Fruit fly (Drosophila melanogaster) whole organism, wandering third instar larva: ENCODE results near the gene mldr.

Source experiments
- Abd-B ChIP-seq: fragments of >200 bp; optimal IDR thresholded peaks from 2 replicates; lab custom pipeline; 2017; ENCODE audit warnings: missing biosample characterization, missing genetic modification characterization
- Dif ChIP-seq: fragments of 200-275, 200-300 bp; sonication (Bioruptor generic); optimal IDR thresholded peaks from 2 replicates; lab custom pipeline; 2018; ENCODE audit warnings: missing biosample characterization, missing genetic modification characterization; ENCODE audit not compliant: partially characterized antibody
- Mio ChIP-seq: sonication (Bioruptor generic); optimal IDR thresholded peaks from 2 replicates; lab custom pipeline; 2016; ENCODE audit warnings: missing biosample characterization, missing genetic modification characterization
- OdsH ChIP-seq: fragments of 200-800 bp; sonication (Bioruptor generic); optimal IDR thresholded peaks from 2 replicates; lab custom pipeline; 2016; ENCODE audit warnings: missing biosample characterization, mild to moderate bottlenecking, missing genetic modification characterization
- Rel ChIP-seq, 2 experiments: fragments of 200-800 bp; sonication (Bioruptor generic) in 1 of 2; optimal IDR thresholded peaks; 2 replicates in 1 of 2; 3 replicates in 1 of 2; lab custom pipeline; 2016 to 2019; ENCODE audit warnings: mild to moderate bottlenecking in 2 of 2, missing biosample characterization in 2 of 2, missing genetic modification characterization in 2 of 2, moderate library complexity in 1 of 2
- Vsx2 ChIP-seq: fragments of 200-300, 225-300 bp; sonication (Bioruptor generic); optimal IDR thresholded peaks from 2 replicates; lab custom pipeline; 2018; ENCODE audit warnings: missing biosample characterization, missing genetic modification characterization; ENCODE audit not compliant: partially characterized antibody
- br ChIP-seq: fragments of 200-800 bp; sonication (Bioruptor generic); optimal IDR thresholded peaks from 2 replicates; lab custom pipeline; 2016; ENCODE audit warnings: missing biosample characterization, missing genetic modification characterization
- brk ChIP-seq: fragments of 200-800 bp; sonication (Bioruptor generic); optimal IDR thresholded peaks from 2 replicates; lab custom pipeline; 2016; ENCODE audit warnings: missing biosample characterization, mild to moderate bottlenecking, missing genetic modification characterization
- dmrt93B ChIP-seq: fragments of 200-800 bp; sonication (Bioruptor generic); optimal IDR thresholded peaks from 2 replicates; lab custom pipeline; 2018; ENCODE audit warnings: missing biosample characterization, mild to moderate bottlenecking, missing genetic modification characterization
- h ChIP-seq: fragments of 200-800 bp; sonication (Bioruptor generic); optimal IDR thresholded peaks from 3 replicates; lab custom pipeline; 2016; ENCODE audit warnings: missing biosample characterization, mild to moderate bottlenecking, missing genetic modification characterization
- lola ChIP-seq: fragments of >200 bp; optimal IDR thresholded peaks from 2 replicates; lab custom pipeline; 2017; ENCODE audit warnings: missing biosample characterization, missing genetic modification characterization
- pan ChIP-seq: fragments of >200 bp; optimal IDR thresholded peaks from 2 replicates; lab custom pipeline; 2017
- psq ChIP-seq: fragments of 200-800 bp; sonication (Bioruptor generic); optimal IDR thresholded peaks from 3 replicates; lab custom pipeline; 2017; ENCODE audit warnings: missing biosample characterization, mild to moderate bottlenecking, missing genetic modification characterization, moderate library complexity
- usp ChIP-seq: fragments of >200 bp; optimal IDR thresholded peaks from 2 replicates; lab custom pipeline; 2017; ENCODE audit warnings: missing biosample characterization, missing genetic modification characterization

dm6 chrX:6303675-6304074 lies 12.6 kb downstream of the mldr start, which contains the start of gene CG3823:
- no peak for TF ChIP-seq br (GFP tag; lab: Kevin White, UChicago)
- no peak for TF ChIP-seq brk (GFP tag; lab: Kevin White, UChicago)
- TF ChIP-seq dmrt93B (GFP tag; lab: Kevin White, UChicago): no peak
- no peak for TF ChIP-seq Dif (GFP tag; lab: Kevin White, UChicago)
- TF ChIP-seq pan (lab: Kevin White, UChicago): no peak
- no peak for TF ChIP-seq usp (GFP tag; lab: Kevin White, UChicago)
- TF ChIP-seq psq (GFP tag; lab: Kevin White, UChicago): no peak
- no peak for TF ChIP-seq Abd-B (GFP tag; lab: Kevin White, UChicago)
- TF ChIP-seq Mio: no peak
- no peak for TF ChIP-seq Vsx2
- TF ChIP-seq OdsH: no peak
- TF ChIP-seq lola (GFP tag; lab: Kevin White, UChicago): no peak
- no peak for TF ChIP-seq Rel (GFP tag; optimal IDR thresholded peaks at IDR 0.05; lab: Kevin White, UChicago)
- TF ChIP-seq Rel (tag; optimal IDR thresholded peaks at IDR 0.05; lab: Kevin White, UChicago): no peak
- TF ChIP-seq h: no peak
